Worm (Caenorhabditis elegans): ENCODE results near the gene glb-28.

DNA sequence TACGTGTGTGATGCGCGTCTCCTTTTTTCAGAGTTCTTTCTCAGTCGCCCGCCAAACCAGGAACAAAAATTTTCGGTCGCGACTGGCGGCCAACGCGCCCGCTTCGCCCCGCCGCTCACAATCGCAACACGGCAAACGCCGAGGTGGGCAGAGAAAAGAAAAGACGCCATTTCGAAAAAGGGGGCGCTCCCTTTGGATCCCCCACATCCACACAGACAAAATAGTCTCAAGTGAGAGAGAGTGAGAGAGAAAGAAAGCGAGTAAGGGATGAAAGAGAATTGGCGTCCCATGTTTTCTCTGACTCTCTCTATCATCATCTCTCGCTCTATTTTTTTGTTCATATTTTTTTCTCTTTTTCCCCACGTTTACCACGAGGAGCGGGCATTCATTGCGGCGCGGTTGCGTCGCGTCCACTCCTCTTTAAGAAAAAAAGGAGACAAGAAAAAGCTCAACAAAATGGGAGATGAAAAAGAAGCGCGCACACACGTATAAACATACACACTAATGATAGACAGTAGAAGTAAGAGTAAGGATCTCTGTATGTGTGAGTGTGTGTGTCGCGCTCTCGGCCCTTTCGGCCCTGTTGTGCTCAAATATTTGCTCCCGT is 36.9 kb upstream of the glb-28 start:
- TF ChIP-seq mdl-1 (tag; optimal IDR thresholded peaks at IDR 0.05) (peak; percentile 75 to 80), zag-1 (tag; optimal IDR thresholded peaks at IDR 0.05) (peak; percentile 89), mab-9 (GFP tag; IDR thresholded peaks at IDR 0.05) (no peak; the same call in 1 of the 2 replicates), zip-4 (GFP tag; optimal IDR thresholded peaks at IDR 0.05) (peak; percentile 44), aly-2 (tag; optimal IDR thresholded peaks at IDR 0.05) (peak; percentile 45)
